Worm (Caenorhabditis elegans) whole organism, L1 larva: ENCODE results near the gene ptrg-1.
A peak's percentile ranks its signal among the peaks of the same experiment; 100 is the strongest.

Source experiments
- C16A3.4 ChIP-seq: fragments of 150-350 bp; optimal IDR thresholded peaks from 2 replicates; lab custom pipeline; 2014; ENCODE audit warnings: missing biosample characterization, missing genetic modification characterization
- C34B4.2 ChIP-seq: sonication (generic microtip); optimal IDR thresholded peaks from 2 replicates; lab custom pipeline; 2017; ENCODE audit warnings: mild to moderate bottlenecking, missing genetic modification characterization, missing compliant biosample characterization
- Y116A8C.19 ChIP-seq: sonication (generic microtip); optimal IDR thresholded peaks from 2 replicates; lab custom pipeline; 2016; ENCODE audit warnings: missing compliant biosample characterization, missing genetic modification characterization, borderline replicate concordance
- ama-1 ChIP-seq: fragments of 150-350 bp; optimal IDR thresholded peaks from 2 replicates; lab custom pipeline; 2014
- blmp-1 ChIP-seq: fragments of 150-350 bp; optimal IDR thresholded peaks from 2 replicates; lab custom pipeline; 2014; ENCODE audit warnings: missing biosample characterization, missing genetic modification characterization
- ceh-63 ChIP-seq: fragments of 200-800 bp; sonication (Bioruptor generic); optimal IDR thresholded peaks from 2 replicates; lab custom pipeline; 2018; ENCODE audit warnings: mild to moderate bottlenecking, missing genetic modification characterization, missing compliant biosample characterization
- ceh-82 ChIP-seq, 3 experiments: fragments of 150-350 bp in 1 of 3; sonication (generic microtip) in 2 of 3; optimal IDR thresholded peaks; 2 replicates each; lab custom pipeline; 2014 to 2017; ENCODE audit warnings: missing biosample characterization in 3 of 3, missing genetic modification characterization in 3 of 3
- ceh-90 ChIP-seq: sonication (generic microtip); optimal IDR thresholded peaks from 2 replicates; lab custom pipeline; 2016; ENCODE audit warnings: missing genetic modification characterization, missing compliant biosample characterization
- ces-1 ChIP-seq: fragments of 150-350 bp; optimal IDR thresholded peaks from 2 replicates; lab custom pipeline; 2014; ENCODE audit warnings: missing biosample characterization, missing genetic modification reagents, missing genetic modification characterization
- dpl-1 ChIP-seq, 3 experiments: fragments of 150-350 bp in 2 of 3; sonication (generic microtip) in 1 of 3; optimal IDR thresholded peaks; 2 replicates each; lab custom pipeline; 2014 to 2017; ENCODE audit warnings: missing biosample characterization in 3 of 3, missing genetic modification characterization in 3 of 3, missing genetic modification reagents in 3 of 3
- efl-3 ChIP-seq: fragments of 200-800 bp; sonication (Bioruptor generic); optimal IDR thresholded peaks from 2 replicates; lab custom pipeline; 2018; ENCODE audit warnings: mild to moderate bottlenecking, missing genetic modification characterization, missing compliant biosample characterization
- ets-5 ChIP-seq: fragments of 200-800 bp; sonication (Bioruptor generic); IDR thresholded peaks from 2 replicates; pipeline ENCODE4 v1.3.6; 2022; ENCODE audit warnings: missing genetic modification characterization, missing compliant biosample characterization
- fkh-4 ChIP-seq: sonication (generic microtip); optimal IDR thresholded peaks from 2 replicates; lab custom pipeline; 2016; ENCODE audit warnings: missing compliant biosample characterization, missing genetic modification characterization, borderline replicate concordance
- fkh-8 ChIP-seq: sonication (generic microtip); optimal IDR thresholded peaks from 2 replicates; lab custom pipeline; 2016; ENCODE audit warnings: mild to moderate bottlenecking, missing genetic modification characterization, missing compliant biosample characterization
- fos-1 ChIP-seq: fragments of 150-350 bp; optimal IDR thresholded peaks from 2 replicates; lab custom pipeline; 2014; ENCODE audit warnings: missing biosample characterization, missing genetic modification characterization
- grh-1 ChIP-seq: fragments of 200-800 bp; sonication (Bioruptor generic); IDR thresholded peaks from 2 replicates; pipeline ENCODE4 v1.3.6; 2022; ENCODE audit warnings: missing genetic modification reagents, missing genetic modification characterization, missing compliant biosample characterization
- hlh-17 ChIP-seq: fragments of 200-800 bp; sonication (Bioruptor generic); optimal IDR thresholded peaks from 2 replicates; lab custom pipeline; 2018; ENCODE audit warnings: missing genetic modification characterization, mild to moderate bottlenecking, missing compliant biosample characterization, moderate library complexity, borderline replicate concordance
- hlh-4 ChIP-seq: sonication (generic microtip); optimal IDR thresholded peaks from 2 replicates; lab custom pipeline; 2016; ENCODE audit warnings: mild to moderate bottlenecking, missing genetic modification characterization, missing compliant biosample characterization
- hpl-2 ChIP-seq: fragments of 150-350 bp; optimal IDR thresholded peaks from 2 replicates; lab custom pipeline; 2014; ENCODE audit warnings: missing biosample characterization, missing genetic modification reagents, missing genetic modification characterization
- irx-1 ChIP-seq: sonication (generic microtip); optimal IDR thresholded peaks from 2 replicates; lab custom pipeline; 2016; ENCODE audit warnings: missing genetic modification characterization, missing compliant biosample characterization
- jun-1 ChIP-seq: fragments of 150-350 bp; optimal IDR thresholded peaks from 2 replicates; lab custom pipeline; 2014; ENCODE audit warnings: missing biosample characterization, missing genetic modification reagents, missing genetic modification characterization
- lin-13 ChIP-seq: fragments of 150-350 bp; optimal IDR thresholded peaks from 2 replicates; lab custom pipeline; 2014; ENCODE audit warnings: missing biosample characterization, missing genetic modification reagents, missing genetic modification characterization
- lin-39 ChIP-seq: fragments of 150-350 bp; optimal IDR thresholded peaks from 2 replicates; lab custom pipeline; 2014; ENCODE audit warnings: missing biosample characterization, missing genetic modification reagents, missing genetic modification characterization
- lir-3 ChIP-seq: sonication (generic microtip); optimal IDR thresholded peaks from 2 replicates; lab custom pipeline; 2016; ENCODE audit warnings: mild to moderate bottlenecking, missing genetic modification characterization, moderate library complexity, missing compliant biosample characterization; ENCODE audit not compliant: poor library complexity
- mab-9 ChIP-seq: fragments of 200-800 bp; sonication (Bioruptor generic); IDR thresholded peaks from 2 replicates; pipeline ENCODE4 v1.3.6; 2022; ENCODE audit warnings: missing genetic modification reagents, missing genetic modification characterization, missing compliant biosample characterization
- mdl-1 ChIP-seq, 2 experiments: fragments of 150-350 bp; optimal IDR thresholded peaks; 2 replicates each; lab custom pipeline; 2014 to 2017; ENCODE audit warnings: missing biosample characterization in 2 of 2, missing genetic modification characterization in 2 of 2, inconsistent platforms in 1 of 2
- mef-2 ChIP-seq: fragments of 150-350 bp; optimal IDR thresholded peaks from 2 replicates; lab custom pipeline; 2014; ENCODE audit warnings: missing biosample characterization, missing genetic modification characterization
- nhr-11 ChIP-seq: fragments of 150-350 bp; optimal IDR thresholded peaks from 2 replicates; lab custom pipeline; 2014; ENCODE audit warnings: missing biosample characterization, missing genetic modification characterization
- nhr-19 ChIP-seq: fragments of 200-800 bp; sonication (Bioruptor generic); conservative IDR thresholded peaks from 2 replicates; pipeline ENCODE4 v1.3.6; 2022; ENCODE audit warnings: missing genetic modification characterization, missing compliant biosample characterization
- nhr-237 ChIP-seq: fragments of 150-350 bp; optimal IDR thresholded peaks from 2 replicates; lab custom pipeline; 2014; ENCODE audit warnings: missing biosample characterization, missing genetic modification characterization
- nhr-71 ChIP-seq: sonication (generic microtip); optimal IDR thresholded peaks from 2 replicates; lab custom pipeline; 2016; ENCODE audit warnings: mild to moderate bottlenecking, missing genetic modification characterization, moderate library complexity, missing compliant biosample characterization
- nhr-90 ChIP-seq: sonication (generic microtip); optimal IDR thresholded peaks from 2 replicates; lab custom pipeline; 2016; ENCODE audit warnings: mild to moderate bottlenecking, missing genetic modification characterization, missing compliant biosample characterization; ENCODE audit not compliant: poor library complexity
- pax-3 ChIP-seq: fragments of 200-800 bp; sonication (Bioruptor generic); optimal IDR thresholded peaks from 2 replicates; lab custom pipeline; 2018; ENCODE audit warnings: mild to moderate bottlenecking, missing genetic modification characterization, moderate library complexity, missing compliant biosample characterization
- pqm-1 ChIP-seq: sonication (generic microtip); optimal IDR thresholded peaks from 3 replicates; lab custom pipeline; 2017; ENCODE audit warnings: missing biosample characterization, missing genetic modification characterization
- rnt-1 ChIP-seq: sonication (generic microtip); optimal IDR thresholded peaks from 2 replicates; lab custom pipeline; 2016; ENCODE audit warnings: mild to moderate bottlenecking, missing genetic modification characterization, moderate library complexity, missing compliant biosample characterization
- skn-1 ChIP-seq: fragments of 150-350 bp; optimal IDR thresholded peaks from 2 replicates; lab custom pipeline; 2014; ENCODE audit warnings: missing biosample characterization, missing genetic modification characterization
- snpc-4 ChIP-seq: fragments of 150-350 bp; optimal IDR thresholded peaks from 2 replicates; lab custom pipeline; 2014; ENCODE audit warnings: missing biosample characterization, missing genetic modification characterization
- snu-23 ChIP-seq: sonication (generic microtip); optimal IDR thresholded peaks from 2 replicates; lab custom pipeline; 2016; ENCODE audit warnings: missing genetic modification characterization, missing compliant biosample characterization
- sox-4 ChIP-seq: sonication (generic microtip); optimal IDR thresholded peaks from 2 replicates; lab custom pipeline; 2016; ENCODE audit warnings: missing genetic modification characterization, missing compliant biosample characterization
- unc-30 ChIP-seq: sonication (generic microtip); optimal IDR thresholded peaks from 2 replicates; lab custom pipeline; 2017; ENCODE audit warnings: missing biosample characterization, missing genetic modification characterization
- unc-62 ChIP-seq: fragments of 150-350 bp; optimal IDR thresholded peaks from 2 replicates; lab custom pipeline; 2014; ENCODE audit warnings: missing biosample characterization, missing genetic modification reagents, missing genetic modification characterization
- xbp-1 ChIP-seq: sonication (generic microtip); optimal IDR thresholded peaks from 2 replicates; lab custom pipeline; 2016; ENCODE audit warnings: missing genetic modification characterization, missing compliant biosample characterization
- zag-1 ChIP-seq: fragments of 150-350 bp; optimal IDR thresholded peaks from 2 replicates; lab custom pipeline; 2014; ENCODE audit warnings: missing biosample characterization, missing genetic modification characterization

Gene ptrg-1

DNA sequence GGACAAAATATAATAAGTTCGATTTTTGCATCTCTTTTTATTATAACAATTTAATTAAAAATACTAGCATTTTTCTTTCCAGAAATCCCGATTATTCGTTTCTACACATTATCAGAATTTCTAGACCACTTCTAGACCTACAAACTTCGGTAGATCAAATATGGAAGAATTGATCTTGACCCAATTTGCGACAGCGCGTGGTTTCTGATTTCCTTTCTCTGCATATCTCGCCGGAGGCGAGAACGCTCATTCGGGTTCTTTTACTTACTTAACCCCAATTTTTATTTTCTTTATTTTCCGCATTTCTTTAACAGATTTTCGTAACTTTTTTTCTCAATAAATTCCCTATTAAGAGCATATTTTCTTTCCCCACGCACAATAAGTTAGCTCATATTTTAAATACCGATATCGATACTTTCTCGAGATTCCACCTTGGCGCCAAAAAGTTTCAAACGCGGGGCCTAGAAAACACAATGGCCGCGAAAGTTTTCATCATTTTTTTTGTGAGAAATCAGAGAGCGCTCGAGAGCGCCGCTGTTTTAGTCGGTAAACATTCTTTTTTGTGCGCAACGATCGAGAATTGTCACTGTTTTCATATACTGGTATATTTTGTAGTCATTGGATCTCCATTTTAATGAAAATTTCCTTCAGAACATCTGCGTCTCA is 48.3 kb upstream of the ptrg-1 start (continued):
- peak; percentile 72 for TF ChIP-seq blmp-1 (tag; lab: Kevin White, UChicago)
- peak; percentile 50 for TF ChIP-seq skn-1
- no peak for TF ChIP-seq nhr-90 (tag; lab: Kevin White, UChicago)
- no peak for TF ChIP-seq pqm-1
- peak; percentile 61 for TF ChIP-seq ceh-90 (tag; lab: Kevin White, UChicago)
- TF ChIP-seq hpl-2 (GFP tag; lab: Kevin White, UChicago): no peak
- no peak for TF ChIP-seq mef-2 (tag; lab: Kevin White, UChicago)
- TF ChIP-seq zag-1 (tag; lab: Kevin White, UChicago): no peak
- TF ChIP-seq unc-30: no peak
- no peak for TF ChIP-seq ceh-82 (tag; optimal IDR thresholded peaks at IDR 0.05; lab: Kevin White, UChicago)
- TF ChIP-seq C34B4.2 (tag; lab: Kevin White, UChicago): no peak
- TF ChIP-seq hlh-4: no peak
- peak; percentile 71 to 87 (median 85) for TF ChIP-seq dpl-1 (GFP tag; optimal IDR thresholded peaks at IDR 0.05; lab: Kevin White, UChicago)
- TF ChIP-seq C16A3.4 (tag; lab: Kevin White, UChicago): peak; percentile 21
- TF ChIP-seq mdl-1 (tag; optimal IDR thresholded peaks at IDR 0.05; lab: Kevin White, UChicago): no peak
- no peak for TF ChIP-seq nhr-11
- no peak for TF ChIP-seq efl-3 (GFP tag; lab: Kevin White, UChicago)
- TF ChIP-seq hlh-17 (GFP tag; lab: Kevin White, UChicago): no peak
- peak; percentile 45 for TF ChIP-seq snu-23
- TF ChIP-seq lir-3 (tag; lab: Kevin White, UChicago): peak; percentile 40
- TF ChIP-seq rnt-1 (tag; lab: Kevin White, UChicago): peak; percentile 61
- TF ChIP-seq grh-1 (GFP tag; lab: Robert Waterston, UW): no peak
- TF ChIP-seq ama-1 (lab: Kevin White, UChicago): no peak
- no peak for TF ChIP-seq ces-1 (GFP tag; lab: Kevin White, UChicago)
- TF ChIP-seq unc-62 (GFP tag; lab: Kevin White, UChicago): no peak
- no peak for TF ChIP-seq irx-1 (tag; lab: Kevin White, UChicago)
- 0 out of 2 replicates have a peak, but pooled peaks have one; percentile 14 for TF ChIP-seq nhr-19 (GFP tag; lab: Robert Waterston, UW)
- peak; percentile 8 for TF ChIP-seq xbp-1
- TF ChIP-seq fos-1 (tag; lab: Kevin White, UChicago): no peak
- TF ChIP-seq ets-5 (GFP tag; lab: Robert Waterston, UW): no peak
- no peak for TF ChIP-seq jun-1 (tag; lab: Kevin White, UChicago)
- TF ChIP-seq Y116A8C.19 (tag; lab: Kevin White, UChicago): no peak
- TF ChIP-seq fkh-4 (tag; lab: Kevin White, UChicago): no peak
- TF ChIP-seq mab-9 (GFP tag; lab: Robert Waterston, UW): no peak
- no peak for TF ChIP-seq lin-39 (tag; lab: Kevin White, UChicago)
- TF ChIP-seq nhr-71: peak; percentile 44
- TF ChIP-seq lin-13 (GFP tag; lab: Kevin White, UChicago): peak; percentile 4
- no peak for TF ChIP-seq sox-4 (tag; lab: Kevin White, UChicago)
- no peak for TF ChIP-seq fkh-8
- no peak for TF ChIP-seq ceh-63 (GFP tag; lab: Kevin White, UChicago)
- TF ChIP-seq pax-3 (tag; lab: Kevin White, UChicago): no peak
- no peak for TF ChIP-seq nhr-237 (tag; lab: Kevin White, UChicago)
- no peak for TF ChIP-seq snpc-4 (tag; lab: Kevin White, UChicago)
